Fruit fly (Drosophila melanogaster) ovary, adult (tissue): ENCODE results near the gene Meltrin.

ENCODE experiments used
- CG17801 ChIP-seq: fragments of 200-800 bp; optimal IDR thresholded peaks from 2 replicates; lab custom pipeline; 2019; ENCODE audit warnings: missing biosample characterization, mild to moderate bottlenecking, missing genetic modification characterization, moderate library complexity; ENCODE audit not compliant: partially characterized antibody

Meltrin gene

DNA sequence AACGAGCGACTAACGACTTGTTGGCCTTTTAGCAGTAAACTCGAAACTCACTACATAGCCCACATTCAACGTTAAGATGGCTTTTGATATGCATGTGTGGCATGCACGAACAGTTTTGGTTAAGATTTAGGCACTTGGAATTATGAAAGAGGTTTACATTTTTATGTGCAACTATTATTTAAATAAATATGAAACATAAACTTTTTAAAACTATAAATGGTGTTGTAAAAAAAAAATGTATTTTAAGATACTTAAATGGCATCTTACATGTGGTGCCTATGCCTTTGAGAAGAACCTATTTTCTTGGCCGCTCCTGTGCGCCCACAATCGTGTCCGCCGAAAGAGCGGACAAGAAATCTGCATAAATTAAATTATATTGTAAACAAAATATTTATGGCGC lies 9.3 kb upstream of the Meltrin start:
- TF ChIP-seq CG17801 (GFP tag; lab: Kevin White, UChicago) = no peak

- peak; percentile 31 for TF ChIP-seq CG17801 (GFP tag; lab: Kevin White, UChicago)
Measured at dm6 chr3R:14705270-14705669, 8.2 kb upstream of the Meltrin start.

dm6 chr3R:14703302-14704192 lies 6.5 kb upstream of the Meltrin start:
- TF ChIP-seq CG17801 (GFP tag; lab: Kevin White, UChicago) = no peak

dm6 chr3R:14695665-14696064 lies 1.4 kb downstream of the Meltrin start:
- TF ChIP-seq CG17801 (GFP tag; lab: Kevin White, UChicago) = no peak

- TF ChIP-seq CG17801 (GFP tag; lab: Kevin White, UChicago) = no peak
Measured at dm6 chr3R:14695054-14695453, 2.0 kb downstream of the Meltrin start.

- no peak for TF ChIP-seq CG17801 (GFP tag; lab: Kevin White, UChicago)
Measured at dm6 chr3R:14694583-14694982, 2.5 kb downstream of the Meltrin start.

DNA sequence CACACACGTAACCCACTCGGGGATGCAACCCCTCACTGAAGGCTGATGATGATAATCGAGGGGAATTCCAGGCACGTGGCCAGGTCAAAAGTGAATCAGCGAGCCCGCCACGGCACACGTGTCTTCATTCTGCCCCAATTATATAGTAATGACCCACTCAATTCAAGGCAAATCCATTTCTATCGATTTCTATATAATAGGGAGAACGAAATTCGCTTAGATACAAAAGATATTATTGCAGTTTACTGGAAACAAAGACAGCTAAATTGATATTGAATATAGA lies 4.2 kb downstream of the Meltrin start:
- no peak for TF ChIP-seq CG17801 (GFP tag; lab: Kevin White, UChicago)

DNA sequence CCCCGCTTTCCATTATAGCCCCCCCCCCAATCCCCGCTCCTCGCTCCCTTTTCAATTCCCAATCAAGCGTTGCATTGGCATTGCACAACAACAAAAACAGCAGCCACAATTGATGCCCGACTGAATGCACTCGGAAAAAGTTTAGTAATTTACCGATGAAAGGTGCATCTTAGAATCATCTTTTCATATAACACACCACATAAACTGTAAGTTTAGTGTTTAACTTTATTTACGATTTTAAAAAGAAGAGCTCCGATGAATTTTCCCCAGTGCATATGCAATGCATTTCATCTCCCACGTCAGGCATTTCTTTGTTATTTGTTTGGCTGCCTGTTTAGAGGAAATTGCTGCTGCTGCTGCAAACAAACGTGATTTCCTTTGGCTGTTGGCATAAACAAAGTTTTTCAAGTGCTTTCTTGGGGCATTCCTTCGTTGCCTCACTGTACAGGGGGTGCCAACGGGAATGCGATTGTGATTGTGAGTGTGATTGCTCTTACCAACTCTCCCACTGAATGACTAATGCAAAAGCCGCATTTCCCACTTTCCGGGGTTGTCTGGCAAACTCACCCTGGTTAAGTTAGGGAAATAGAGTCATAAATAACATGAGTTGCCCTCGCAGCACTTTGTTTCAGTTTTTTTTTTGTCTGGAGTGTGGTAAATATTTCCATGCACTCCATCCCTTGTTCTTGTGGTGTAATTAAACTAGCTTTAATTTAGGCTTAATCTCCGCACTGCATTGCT lies 4.7 kb downstream of the Meltrin start:
- TF ChIP-seq CG17801 (GFP tag; lab: Kevin White, UChicago) = no peak

- peak; percentile 18 for TF ChIP-seq CG17801 (GFP tag; lab: Kevin White, UChicago)
Measured at dm6 chr3R:14691019-14691777, 5.9 kb downstream of the Meltrin start.

DNA sequence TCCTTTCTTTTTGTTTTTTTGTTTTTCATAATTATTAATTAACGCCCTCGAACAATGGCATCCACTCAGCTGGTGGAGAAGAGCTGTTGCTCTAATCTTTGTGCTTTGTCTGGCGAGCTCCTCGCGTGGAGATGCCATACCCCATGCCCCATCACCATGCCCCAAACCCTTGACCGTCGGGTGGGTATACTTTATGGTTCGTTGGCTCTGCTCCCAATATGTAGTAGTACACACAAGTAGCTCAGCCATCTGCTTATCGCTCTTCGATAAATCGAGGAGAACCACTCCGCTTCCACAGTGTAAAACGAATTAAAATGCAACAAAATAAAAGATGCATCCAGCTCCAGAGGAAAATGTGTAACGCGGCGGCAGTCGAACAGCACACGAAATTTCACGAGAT lies 7.0 kb downstream of the Meltrin start:
- TF ChIP-seq CG17801 (GFP tag; lab: Kevin White, UChicago) = no peak

- TF ChIP-seq CG17801 (GFP tag; lab: Kevin White, UChicago) = no peak
Measured at dm6 chr3R:14687296-14687695, 9.8 kb downstream of the Meltrin start.

DNA sequence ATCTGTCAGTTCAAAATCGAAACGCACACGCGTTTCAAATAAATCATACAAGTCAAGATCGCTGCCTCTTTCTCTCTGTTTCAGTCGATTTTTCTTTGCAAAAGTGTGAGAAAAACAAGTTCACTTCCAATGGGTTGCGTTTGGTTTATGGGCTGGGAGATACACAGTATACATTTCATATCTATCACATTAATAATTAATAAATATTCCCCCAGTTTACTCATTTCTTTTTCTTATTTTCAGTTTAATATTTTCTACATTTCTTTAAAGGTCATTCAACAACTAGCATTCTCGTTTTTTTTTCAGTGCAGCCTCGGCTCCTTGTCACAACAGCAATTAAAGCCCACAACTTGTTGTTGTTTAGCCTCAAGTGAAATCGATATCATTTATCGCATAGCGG lies 13.2 kb downstream of the Meltrin start:
- TF ChIP-seq CG17801 (GFP tag; lab: Kevin White, UChicago) = no peak

- peak; percentile 33 for TF ChIP-seq CG17801 (GFP tag; lab: Kevin White, UChicago)
Measured at dm6 chr3R:14680112-14680665, 16.9 kb downstream of the Meltrin start.

DNA sequence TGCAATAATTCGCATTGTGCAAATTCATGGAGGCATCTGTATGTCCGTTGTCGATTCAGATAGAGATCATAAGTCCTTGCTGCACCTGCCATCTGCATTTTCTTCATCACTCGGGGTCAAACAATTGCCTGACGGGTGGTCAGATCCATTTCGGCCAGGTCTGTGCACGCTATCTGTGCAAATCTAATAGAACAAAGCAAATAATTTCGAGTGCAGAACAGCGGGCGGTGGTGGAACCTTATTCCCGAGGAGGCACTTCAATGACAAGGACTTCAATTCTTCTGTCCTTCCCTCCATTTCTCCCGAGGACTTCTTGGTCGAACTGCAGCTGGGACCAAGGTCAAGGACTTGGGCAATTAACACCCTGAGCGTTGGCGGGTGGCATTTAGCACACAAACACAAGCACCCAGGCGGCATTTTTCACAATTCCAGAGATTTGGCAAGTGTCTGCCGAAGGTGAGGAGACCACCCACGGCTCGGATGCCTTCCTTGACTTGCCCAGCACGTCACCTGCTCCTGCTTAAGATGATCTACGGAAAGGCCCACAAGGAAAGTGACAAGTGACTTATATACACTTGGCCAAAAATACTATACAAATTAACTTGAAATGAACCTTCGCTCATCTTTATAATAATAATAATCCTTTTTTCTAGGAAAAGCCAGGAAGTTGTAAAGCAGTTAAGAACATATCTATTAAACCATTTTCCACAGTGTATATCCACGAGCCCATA lies 17.5 kb downstream of the Meltrin start:
- TF ChIP-seq CG17801 (GFP tag; lab: Kevin White, UChicago) = no peak
